Fruit fly (Drosophila melanogaster) whole organism, embryonic: Measurements from ENCODE around the gene CG14246.

ENCODE experiments used
- Asciz ChIP-seq: fragments of 200-800 bp; sonication (Bioruptor generic); optimal IDR thresholded peaks from 2 replicates; lab custom pipeline; 2017; ENCODE audit warnings: missing biosample characterization, mild to moderate bottlenecking, missing genetic modification characterization, missing genetic modification reagents
- CG10209 ChIP-seq: fragments of 200-800 bp; sonication (Bioruptor generic); optimal IDR thresholded peaks from 3 replicates; lab custom pipeline; 2017; ENCODE audit warnings: missing biosample characterization, mild to moderate bottlenecking, missing genetic modification characterization, missing genetic modification reagents
- CG1024 ChIP-seq: fragments of 200-800 bp; sonication (Bioruptor generic); IDR thresholded peaks from 2 replicates; pipeline ENCODE4 v1.3.6; 2022; ENCODE audit warnings: missing biosample characterization, missing genetic modification characterization
- CG10959 ChIP-seq: fragments of 200-800 bp; sonication (Bioruptor generic); IDR thresholded peaks from 2 replicates; pipeline ENCODE4 v1.3.6; 2022; ENCODE audit warnings: missing biosample characterization, missing genetic modification characterization
- CG11398 ChIP-seq: fragments of 200-800 bp; sonication (Bioruptor generic); optimal IDR thresholded peaks from 2 replicates; lab custom pipeline; 2016; ENCODE audit warnings: missing biosample characterization, missing genetic modification characterization
- CG11504 ChIP-seq: fragments of 200-800 bp; sonication (Bioruptor generic); optimal IDR thresholded peaks from 3 replicates; lab custom pipeline; 2019; ENCODE audit warnings: missing biosample characterization, mild to moderate bottlenecking, missing genetic modification characterization, moderate library complexity
- CG12299 ChIP-seq: fragments of 200-800 bp; sonication (Bioruptor generic); optimal IDR thresholded peaks from 2 replicates; lab custom pipeline; 2018; ENCODE audit warnings: missing biosample characterization, mild to moderate bottlenecking, missing genetic modification characterization
- CG12744 ChIP-seq: fragments of 200-800 bp; sonication (Bioruptor generic); optimal IDR thresholded peaks from 2 replicates; lab custom pipeline; 2016; ENCODE audit warnings: missing biosample characterization, missing genetic modification characterization
- CG13624 ChIP-seq: fragments of 200-800 bp; sonication (Bioruptor generic); optimal IDR thresholded peaks from 2 replicates; lab custom pipeline; 2016; ENCODE audit warnings: missing biosample characterization, missing genetic modification characterization
- CG14965 ChIP-seq: fragments of 200-800 bp; sonication (Bioruptor generic); optimal IDR thresholded peaks from 2 replicates; lab custom pipeline; 2016; ENCODE audit warnings: missing biosample characterization, missing genetic modification characterization, borderline replicate concordance
- CG15011 ChIP-seq: fragments of 200-800 bp; sonication (Bioruptor generic); optimal IDR thresholded peaks from 3 replicates; lab custom pipeline; 2018; ENCODE audit warnings: missing biosample characterization, mild to moderate bottlenecking, missing genetic modification characterization
- CG15696 ChIP-seq: fragments of 200-800 bp; sonication (Bioruptor generic); optimal IDR thresholded peaks from 2 replicates; lab custom pipeline; 2019; ENCODE audit warnings: missing biosample characterization, mild to moderate bottlenecking, missing genetic modification characterization, moderate library complexity
- CG17568 ChIP-seq: fragments of 200-800 bp; sonication (Bioruptor generic); optimal IDR thresholded peaks from 2 replicates; lab custom pipeline; 2018; ENCODE audit warnings: missing biosample characterization, mild to moderate bottlenecking, missing genetic modification characterization, moderate library complexity
- CG18011 ChIP-seq: fragments of 200-800 bp; sonication (Bioruptor generic); optimal IDR thresholded peaks from 2 replicates; lab custom pipeline; 2017; ENCODE audit warnings: missing biosample characterization, missing genetic modification characterization, mild to moderate bottlenecking, moderate library complexity, missing genotype
- CG2199 ChIP-seq: fragments of 200-800 bp; sonication (Bioruptor generic); IDR thresholded peaks from 3 replicates; pipeline ENCODE4 v1.3.6; 2022; ENCODE audit warnings: missing biosample characterization, missing genetic modification characterization
- CG31441 ChIP-seq: fragments of 200-800 bp; sonication (Bioruptor generic); IDR thresholded peaks from 2 replicates; pipeline ENCODE4 v1.3.6; 2022; ENCODE audit warnings: missing biosample characterization, missing genetic modification characterization
- CG32532 ChIP-seq: fragments of 200-800 bp; sonication (Bioruptor generic); IDR thresholded peaks from 2 replicates; pipeline ENCODE4 v1.3.6; 2022; ENCODE audit warnings: missing biosample characterization, missing genetic modification characterization
- CG3407 ChIP-seq: fragments of 200-800 bp; sonication (Bioruptor generic); optimal IDR thresholded peaks from 2 replicates; lab custom pipeline; 2018; ENCODE audit warnings: missing biosample characterization, mild to moderate bottlenecking, missing genetic modification characterization
- CG6175 ChIP-seq: fragments of 200-800 bp; sonication (Bioruptor generic); IDR thresholded peaks from 3 replicates; pipeline ENCODE4 v1.3.6; 2022; ENCODE audit warnings: missing biosample characterization, missing genetic modification characterization
- CG6272 ChIP-seq: fragments of 200-800 bp; sonication (Bioruptor generic); IDR thresholded peaks from 2 replicates; pipeline ENCODE4 v1.3.6; 2022; ENCODE audit warnings: missing biosample characterization, missing genetic modification characterization
- CG6683 ChIP-seq: fragments of 200-800 bp; sonication (Bioruptor generic); optimal IDR thresholded peaks from 2 replicates; lab custom pipeline; 2017; ENCODE audit warnings: missing biosample characterization, mild to moderate bottlenecking, missing genetic modification characterization, missing genetic modification reagents
- CG6854 ChIP-seq: fragments of 200-800 bp; sonication (Bioruptor generic); optimal IDR thresholded peaks from 3 replicates; lab custom pipeline; 2017; ENCODE audit warnings: missing biosample characterization, mild to moderate bottlenecking, missing genetic modification characterization
- CG7271 ChIP-seq: fragments of 200-800 bp; sonication (Bioruptor generic); optimal IDR thresholded peaks from 2 replicates; lab custom pipeline; 2018; ENCODE audit warnings: missing biosample characterization, mild to moderate bottlenecking, missing genetic modification characterization, moderate library complexity
- CG8281 ChIP-seq: fragments of 200-800 bp; sonication (Bioruptor generic); optimal IDR thresholded peaks from 2 replicates; lab custom pipeline; 2018; ENCODE audit warnings: missing biosample characterization, mild to moderate bottlenecking, missing genetic modification characterization, moderate library complexity
- CG8388 ChIP-seq: fragments of 200-800 bp; sonication (Bioruptor generic); optimal IDR thresholded peaks from 2 replicates; lab custom pipeline; 2019; ENCODE audit warnings: missing biosample characterization, mild to moderate bottlenecking, missing genetic modification characterization, moderate library complexity
- CG9727 ChIP-seq: fragments of 200-800 bp; sonication (Bioruptor generic); optimal IDR thresholded peaks from 3 replicates; lab custom pipeline; 2017; ENCODE audit warnings: missing biosample characterization, mild to moderate bottlenecking, missing genetic modification characterization
- CG9817 ChIP-seq: fragments of 200-800 bp; sonication (Bioruptor generic); optimal IDR thresholded peaks from 2 replicates; lab custom pipeline; 2018; ENCODE audit warnings: missing biosample characterization, mild to moderate bottlenecking, missing genetic modification characterization, moderate library complexity
- E2f1 ChIP-seq: fragments of 200-800 bp; sonication (Bioruptor generic); IDR thresholded peaks from 2 replicates; pipeline ENCODE4 v1.3.6; 2022; ENCODE audit warnings: missing biosample characterization, missing genetic modification characterization
- Ets97D ChIP-seq: fragments of 200-800 bp; sonication (Bioruptor generic); optimal IDR thresholded peaks from 3 replicates; lab custom pipeline; 2016; ENCODE audit warnings: missing biosample characterization, missing genetic modification characterization
- H2.0 ChIP-seq: fragments of 200-800 bp; sonication (Bioruptor generic); IDR thresholded peaks from 2 replicates; pipeline ENCODE4 v1.3.6; 2022; ENCODE audit warnings: missing biosample characterization, missing genetic modification characterization
- Mad ChIP-seq: fragments of 200-800 bp; sonication (Bioruptor generic); optimal IDR thresholded peaks from 2 replicates; lab custom pipeline; 2016; ENCODE audit warnings: missing biosample characterization, missing genetic modification characterization
- Myb ChIP-seq: fragments of 200-800 bp; sonication (Bioruptor generic); optimal IDR thresholded peaks from 2 replicates; lab custom pipeline; 2016; ENCODE audit warnings: missing biosample characterization, missing genetic modification characterization
- Opbp ChIP-seq: fragments of 200-800 bp; sonication (Bioruptor generic); IDR thresholded peaks from 3 replicates; pipeline ENCODE4 v1.3.6; 2022; ENCODE audit warnings: missing biosample characterization, missing genetic modification characterization; ENCODE audit not compliant: partially characterized antibody
- Optix ChIP-seq: fragments of 200-800 bp; sonication (Bioruptor generic); IDR thresholded peaks from 3 replicates; pipeline ENCODE4 v1.3.6; 2022; ENCODE audit warnings: missing biosample characterization, missing genetic modification characterization
- Ptx1 ChIP-seq: fragments of 200-800 bp; sonication (Bioruptor generic); IDR thresholded peaks from 2 replicates; pipeline ENCODE4 v1.3.6; 2022; ENCODE audit warnings: missing biosample characterization, missing genetic modification characterization
- ac ChIP-seq: fragments of 200-800 bp; sonication (Bioruptor generic); optimal IDR thresholded peaks from 3 replicates; lab custom pipeline; 2017; ENCODE audit warnings: missing biosample characterization, mild to moderate bottlenecking, missing genetic modification characterization
- danr ChIP-seq: fragments of 200-800 bp; sonication (Bioruptor generic); IDR thresholded peaks from 2 replicates; pipeline ENCODE4 v1.3.6; 2022; ENCODE audit warnings: missing biosample characterization, missing genetic modification characterization
- ems ChIP-seq: fragments of 200-800 bp; sonication (Bioruptor generic); optimal IDR thresholded peaks from 3 replicates; lab custom pipeline; 2016; ENCODE audit warnings: missing biosample characterization, missing genetic modification characterization
- fu2 ChIP-seq: fragments of 200-800 bp; sonication (Bioruptor generic); optimal IDR thresholded peaks from 2 replicates; lab custom pipeline; 2016; ENCODE audit warnings: missing biosample characterization, missing genetic modification characterization
- ham ChIP-seq: fragments of 200-800 bp; sonication (Bioruptor generic); IDR thresholded peaks from 2 replicates; pipeline ENCODE4 v1.3.6; 2022; ENCODE audit warnings: missing biosample characterization, missing genetic modification characterization
- kah ChIP-seq: fragments of 200-800 bp; sonication (Bioruptor generic); optimal IDR thresholded peaks from 2 replicates; lab custom pipeline; 2018; ENCODE audit warnings: missing biosample characterization, mild to moderate bottlenecking, missing genetic modification characterization
- p53 ChIP-seq: fragments of 200-800 bp; sonication (Bioruptor generic); optimal IDR thresholded peaks from 2 replicates; lab custom pipeline; 2016; ENCODE audit warnings: missing biosample characterization, missing genetic modification characterization
- pho ChIP-seq: fragments of 200-800 bp; sonication (Bioruptor generic); optimal IDR thresholded peaks from 2 replicates; lab custom pipeline; 2016; ENCODE audit warnings: missing biosample characterization, missing genetic modification characterization
- ranshi ChIP-seq: fragments of 200-800 bp; sonication (Bioruptor generic); IDR thresholded peaks from 2 replicates; pipeline ENCODE4 v1.3.6; 2022; ENCODE audit warnings: missing biosample characterization, missing genetic modification characterization
- scrt ChIP-seq: fragments of 200-800 bp; sonication (Bioruptor generic); optimal IDR thresholded peaks from 2 replicates; lab custom pipeline; 2018; ENCODE audit warnings: missing biosample characterization, mild to moderate bottlenecking, missing genetic modification characterization, moderate library complexity
- sens ChIP-seq: fragments of 200-800 bp; sonication (Bioruptor generic); peaks from one replicate; lab custom pipeline; 2016; ENCODE audit warnings: missing biosample characterization, missing genetic modification characterization
- so ChIP-seq: fragments of 200-800 bp; sonication (Bioruptor generic); IDR thresholded peaks from 3 replicates; pipeline ENCODE4 v1.3.6; 2022; ENCODE audit warnings: missing biosample characterization, missing genetic modification characterization
- stc ChIP-seq: fragments of 200-800 bp; sonication (Bioruptor generic); IDR thresholded peaks from 2 replicates; pipeline ENCODE4 v1.3.6; 2022; ENCODE audit warnings: missing biosample characterization, missing genetic modification characterization
- vfl ChIP-seq: fragments of 200-800 bp; sonication (Bioruptor generic); optimal IDR thresholded peaks from 2 replicates; lab custom pipeline; 2016; ENCODE audit warnings: missing biosample characterization, missing genetic modification characterization
- wdn ChIP-seq: fragments of 200-800 bp; sonication (Bioruptor generic); IDR thresholded peaks from 2 replicates; pipeline ENCODE4 v1.3.6; 2022; ENCODE audit warnings: missing biosample characterization, missing genetic modification characterization
- wor ChIP-seq: fragments of 200-800 bp; sonication (Bioruptor generic); IDR thresholded peaks from 2 replicates; pipeline ENCODE4 v1.3.6; 2022; ENCODE audit warnings: missing biosample characterization, missing genetic modification characterization
- yki ChIP-seq: fragments of >200 bp; optimal IDR thresholded peaks from 3 replicates; lab custom pipeline; 2018

CG14246 gene

dm6 chr3R:26714109-26714576 lies 13.0 kb upstream of the CG14246 start, which contains the start of gene amon (continued):
- TF ChIP-seq CG18011 (peak; percentile 91), CG15696 (tag; lab: Kevin White, UChicago) (peak; percentile 84), CG6854 (GFP tag; lab: Kevin White, UChicago) (peak; percentile 99), ranshi (GFP tag; lab: Robert Waterston, UW) (peak; percentile 99), CG10209 (GFP tag; lab: Kevin White, UChicago) (peak; percentile 98), Mad (GFP tag; lab: Kevin White, UChicago) (peak; percentile 97), CG11398 (GFP tag; lab: Kevin White, UChicago) (peak; percentile 97), CG12744 (peak; percentile 98), CG2199 (peak; percentile 98), yki (lab: Kevin White, UChicago) (no peak), CG17568 (no peak), Ptx1 (GFP tag; lab: Robert Waterston, UW) (peak; percentile 99), ham (GFP tag; lab: Robert Waterston, UW) (peak; percentile 97), CG7271 (tag; lab: Kevin White, UChicago) (peak; percentile 63), scrt (peak; percentile 98), CG9727 (peak; percentile 97), CG6175 (GFP tag; lab: Robert Waterston, UW) (peak; percentile 98), danr (peak; percentile 97), Ets97D (GFP tag; lab: Kevin White, UChicago) (peak; percentile 95), CG14965 (GFP tag; lab: Kevin White, UChicago) (peak; percentile 85), ems (peak; percentile 99), wdn (GFP tag; lab: Robert Waterston, UW) (peak; percentile 99), ac (GFP tag; lab: Kevin White, UChicago) (peak; percentile 60), vfl (GFP tag; lab: Kevin White, UChicago) (peak; percentile 99), CG10959 (GFP tag; lab: Robert Waterston, UW) (peak; percentile 81), CG15011 (GFP tag; lab: Kevin White, UChicago) (peak; percentile 98), stc (GFP tag; lab: Robert Waterston, UW) (peak; percentile 98), kah (GFP tag; lab: Kevin White, UChicago) (peak; percentile 90), CG3407 (peak; percentile 92), sens (GFP tag; lab: Kevin White, UChicago) (peak; percentile 99)
- TF ChIP-seq, all 482 proteins: peak for 425

dm6 chr3R:26717295-26717694 lies 9.8 kb upstream of the CG14246 start, which contains the start of gene CG6425:
Gene CG6425 (minus strand): TSS chr3R:26717389.
- no peak for TF ChIP-seq CG11504 (tag; lab: Kevin White, UChicago)
- no peak for TF ChIP-seq Opbp (GFP tag; lab: Robert Waterston, UW)
- no peak for TF ChIP-seq Myb (GFP tag; lab: Kevin White, UChicago)
- TF ChIP-seq Optix (GFP tag; lab: Robert Waterston, UW) = no peak
- no peak for TF ChIP-seq E2f1
- no peak for TF ChIP-seq p53 (GFP tag; lab: Kevin White, UChicago)
- TF ChIP-seq Asciz = no peak
- no peak for TF ChIP-seq wor
- TF ChIP-seq CG8388 (GFP tag; lab: Kevin White, UChicago) = no peak
- TF ChIP-seq CG8281 = no peak
- peak; percentile 52; the same call in 1 of the 2 replicates for TF ChIP-seq CG1024
- peak; percentile 50 for TF ChIP-seq CG9817 (tag; lab: Kevin White, UChicago)
- no peak for TF ChIP-seq CG6272 (GFP tag; lab: Robert Waterston, UW)
- TF ChIP-seq CG31441 (GFP tag; lab: Robert Waterston, UW) = peak; percentile 38; the same call in 1 of the 2 replicates
- no peak for TF ChIP-seq so (GFP tag; lab: Robert Waterston, UW)
- no peak for TF ChIP-seq CG6683
- TF ChIP-seq CG18011 = no peak
- no peak for TF ChIP-seq CG32532 (GFP tag; lab: Robert Waterston, UW)
- TF ChIP-seq CG13624 = no peak
- TF ChIP-seq CG12299 (tag; lab: Kevin White, UChicago) = no peak
- TF ChIP-seq fu2 = no peak
- no peak for TF ChIP-seq pho (GFP tag; lab: Kevin White, UChicago)
- TF ChIP-seq CG15696 (tag; lab: Kevin White, UChicago) = peak; percentile 14
- TF ChIP-seq CG14965 (GFP tag; lab: Kevin White, UChicago) = no peak
- TF ChIP-seq H2.0 (GFP tag; lab: Robert Waterston, UW) = 0 out of 2 replicates have a peak, but pooled peaks have one; percentile 25
